Fruit fly (Drosophila melanogaster) whole organism, pupa: ENCODE data around the gene CG46191.
"Not testable (repeated sequence)": the region's sequence is repeated elsewhere in the genome, so short reads cannot be mapped to it uniquely, and the experiment has no call there.

ENCODE experiments used
- CG14655 ChIP-seq: fragments of 200-800 bp; sonication (Bioruptor generic); optimal IDR thresholded peaks from 3 replicates; lab custom pipeline; 2017; ENCODE audit warnings: mild to moderate bottlenecking, missing biosample characterization, missing genetic modification reagents, missing genetic modification characterization
- CG17806 ChIP-seq: fragments of 200-800 bp; sonication (Bioruptor generic); optimal IDR thresholded peaks from 2 replicates; lab custom pipeline; 2018; ENCODE audit warnings: missing biosample characterization, mild to moderate bottlenecking, missing genetic modification characterization, moderate library complexity
- CG32121 ChIP-seq: fragments of 200-800 bp; sonication (Bioruptor generic); IDR thresholded peaks from 2 replicates; pipeline ENCODE4 v1.3.6; 2022; ENCODE audit warnings: missing biosample characterization, missing genetic modification characterization
- CG8159 ChIP-seq: fragments of 200-800 bp; sonication (Bioruptor generic); optimal IDR thresholded peaks from 3 replicates; lab custom pipeline; 2018; ENCODE audit warnings: missing biosample characterization, mild to moderate bottlenecking, missing genetic modification characterization, moderate library complexity
- EcR ChIP-seq: fragments of 200-800 bp; sonication (Bioruptor generic); optimal IDR thresholded peaks from 3 replicates; lab custom pipeline; 2019; ENCODE audit warnings: missing biosample characterization, missing genetic modification characterization, mild to moderate bottlenecking, moderate library complexity, missing genetic modification reagents
- Snoo ChIP-seq: fragments of 200-800 bp; sonication (Bioruptor generic); optimal IDR thresholded peaks from 3 replicates; lab custom pipeline; 2017; ENCODE audit warnings: missing biosample characterization, mild to moderate bottlenecking, missing genetic modification characterization, inconsistent platforms
- rn ChIP-seq: fragments of 200-800 bp; sonication (Bioruptor generic); IDR thresholded peaks from 2 replicates; pipeline ENCODE4 v1.3.6; 2022; ENCODE audit warnings: missing biosample characterization, missing genetic modification characterization

dm6 chrY:3253257-3253656 is 37.6 kb upstream of the CG46191 start, which contains the start of gene CG46192:
- TF ChIP-seq rn (GFP tag; lab: Robert Waterston, UW); CG17806 (tag; lab: Kevin White, UChicago); CG8159 (tag; lab: Kevin White, UChicago); Snoo (tag; lab: Kevin White, UChicago); EcR (GFP tag; lab: Kevin White, UChicago); CG14655 (GFP tag; lab: Kevin White, UChicago); CG32121: not testable (repeated sequence)
